Worm (Caenorhabditis elegans) whole organism, L2 larva: ENCODE data around the gene otub-4.

Experiments
- C34F6.9 ChIP-seq: fragments of 150-350 bp; optimal IDR thresholded peaks from 2 replicates; lab custom pipeline; 2014; ENCODE audit warnings: missing biosample characterization, missing genetic modification characterization
- R02D3.7 ChIP-seq: fragments of 150-350 bp; optimal IDR thresholded peaks from 2 replicates; lab custom pipeline; 2014; ENCODE audit warnings: missing biosample characterization, missing genetic modification characterization
- ZK546.5 ChIP-seq: sonication (generic microtip); optimal IDR thresholded peaks from 2 replicates; lab custom pipeline; 2017; ENCODE audit warnings: missing biosample characterization, missing genetic modification characterization
- ceh-82 ChIP-seq: fragments of 150-350 bp; optimal IDR thresholded peaks from 2 replicates; lab custom pipeline; 2014; ENCODE audit warnings: missing biosample characterization, missing genetic modification characterization
- dmd-4 ChIP-seq: sonication (generic microtip); optimal IDR thresholded peaks from 2 replicates; lab custom pipeline; 2017; ENCODE audit warnings: missing biosample characterization, missing genetic modification characterization
- elt-1 ChIP-seq: fragments of 150-350 bp; optimal IDR thresholded peaks from 2 replicates; lab custom pipeline; 2014; ENCODE audit warnings: missing biosample characterization, missing genetic modification characterization
- elt-3 ChIP-seq: sonication (generic microtip); optimal IDR thresholded peaks from 2 replicates; lab custom pipeline; 2017; ENCODE audit warnings: missing biosample characterization, missing genetic modification characterization
- fos-1 ChIP-seq: fragments of 150-350 bp; optimal IDR thresholded peaks from 2 replicates; lab custom pipeline; 2014; ENCODE audit warnings: missing biosample characterization, missing genetic modification characterization
- gmeb-1 ChIP-seq: fragments of 150-350 bp; optimal IDR thresholded peaks from 2 replicates; lab custom pipeline; 2014; ENCODE audit warnings: missing biosample characterization, missing genetic modification characterization
- lin-11 ChIP-seq: fragments of 150-350 bp; sonication (generic microtip); optimal IDR thresholded peaks from 2 replicates; lab custom pipeline; 2014; ENCODE audit warnings: missing biosample characterization, missing genetic modification characterization, inconsistent platforms, mixed read lengths
- lin-13 ChIP-seq: fragments of 150-350 bp; optimal IDR thresholded peaks from 2 replicates; lab custom pipeline; 2014; ENCODE audit warnings: missing biosample characterization, missing genetic modification reagents, missing genetic modification characterization
- lin-39 ChIP-seq: fragments of 150-350 bp; optimal IDR thresholded peaks from 2 replicates; lab custom pipeline; 2014; ENCODE audit warnings: missing biosample characterization, missing genetic modification reagents, missing genetic modification characterization
- lsy-2 ChIP-seq, 2 experiments: fragments of 150-350 bp in 1 of 2; sonication (generic microtip) in 1 of 2; optimal IDR thresholded peaks; 2 replicates each; lab custom pipeline; 2014 to 2017; ENCODE audit warnings: missing biosample characterization in 2 of 2, missing genetic modification characterization in 2 of 2
- mab-5 ChIP-seq: fragments of 150-350 bp; optimal IDR thresholded peaks from 2 replicates; lab custom pipeline; 2014; ENCODE audit warnings: missing biosample characterization, missing genetic modification characterization
- mbf-1 ChIP-seq: sonication (generic microtip); optimal IDR thresholded peaks from 2 replicates; lab custom pipeline; 2017; ENCODE audit warnings: missing biosample characterization, missing genetic modification characterization
- mdl-1 ChIP-seq, 2 experiments: fragments of 150-350 bp in 1 of 2; sonication (generic microtip) in 1 of 2; optimal IDR thresholded peaks; 2 replicates each; lab custom pipeline; 2017; ENCODE audit warnings: missing biosample characterization in 2 of 2, missing genetic modification characterization in 2 of 2
- nhr-10 ChIP-seq: sonication (generic microtip); optimal IDR thresholded peaks from 2 replicates; lab custom pipeline; 2017; ENCODE audit warnings: missing biosample characterization, missing genetic modification characterization
- nhr-11 ChIP-seq: fragments of 150-350 bp; optimal IDR thresholded peaks from 2 replicates; lab custom pipeline; 2014; ENCODE audit warnings: missing biosample characterization, missing genetic modification characterization
- nhr-12 ChIP-seq: fragments of 150-350 bp; optimal IDR thresholded peaks from 2 replicates; lab custom pipeline; 2014; ENCODE audit warnings: missing biosample characterization, missing genetic modification characterization
- nhr-129 ChIP-seq: fragments of 150-350 bp; optimal IDR thresholded peaks from 2 replicates; lab custom pipeline; 2014; ENCODE audit warnings: missing biosample characterization, missing genetic modification characterization
- nhr-23 ChIP-seq: fragments of 150-350 bp; optimal IDR thresholded peaks from 2 replicates; lab custom pipeline; 2014; ENCODE audit warnings: missing biosample characterization, missing genetic modification reagents, missing genetic modification characterization
- nhr-25 ChIP-seq: fragments of 150-350 bp; sonication (generic microtip); optimal IDR thresholded peaks from 3 replicates; lab custom pipeline; 2014; ENCODE audit warnings: missing biosample characterization, missing genetic modification characterization
- nhr-6 ChIP-seq: fragments of 150-350 bp; optimal IDR thresholded peaks from 2 replicates; lab custom pipeline; 2014; ENCODE audit warnings: missing biosample characterization, missing genetic modification characterization
- nhr-77 ChIP-seq: fragments of 150-350 bp; optimal IDR thresholded peaks from 2 replicates; lab custom pipeline; 2014; ENCODE audit warnings: missing biosample characterization, missing genetic modification characterization
- peb-1 ChIP-seq: fragments of 150-350 bp; optimal IDR thresholded peaks from 2 replicates; lab custom pipeline; 2014; ENCODE audit warnings: missing biosample characterization, missing genetic modification characterization
- skn-1 ChIP-seq: sonication (generic microtip); optimal IDR thresholded peaks from 2 replicates; lab custom pipeline; 2017; ENCODE audit warnings: missing biosample characterization, missing genetic modification characterization
- sma-3 ChIP-seq: sonication (generic microtip); optimal IDR thresholded peaks from 2 replicates; lab custom pipeline; 2016; ENCODE audit warnings: missing genetic modification reagents, missing genetic modification characterization, missing compliant biosample characterization
- sma-9 ChIP-seq, 2 experiments: fragments of 150-350 bp in 1 of 2; sonication (generic microtip) in 1 of 2; optimal IDR thresholded peaks; 2 replicates each; lab custom pipeline; 2014 to 2016; ENCODE audit warnings: missing genetic modification characterization in 2 of 2, mild to moderate bottlenecking in 1 of 2, missing biosample characterization in 1 of 2, missing compliant biosample characterization in 1 of 2, missing genetic modification reagents in 1 of 2, moderate library complexity in 1 of 2
- snpc-4 ChIP-seq: fragments of 150-350 bp; optimal IDR thresholded peaks from 2 replicates; lab custom pipeline; 2014; ENCODE audit warnings: missing biosample characterization, missing genetic modification characterization
- unc-39 ChIP-seq: fragments of 150-350 bp; optimal IDR thresholded peaks from 2 replicates; lab custom pipeline; 2014; ENCODE audit warnings: missing biosample characterization, missing genetic modification characterization
- unc-55 ChIP-seq: fragments of 150-350 bp; sonication (generic microtip); optimal IDR thresholded peaks from 3 replicates; lab custom pipeline; 2014; ENCODE audit warnings: missing biosample characterization, missing genetic modification reagents, missing genetic modification characterization
- unc-62 ChIP-seq: fragments of 150-350 bp; optimal IDR thresholded peaks from 2 replicates; lab custom pipeline; 2014; ENCODE audit warnings: missing biosample characterization, missing genetic modification reagents, missing genetic modification characterization
- ztf-1 ChIP-seq: fragments of 200-800 bp; sonication (Bioruptor generic); conservative IDR thresholded peaks from 2 replicates; pipeline ENCODE4 v1.3.6; 2022; ENCODE audit warnings: missing genetic modification characterization, missing compliant biosample characterization
- ztf-11 ChIP-seq: sonication (generic microtip); optimal IDR thresholded peaks from 2 replicates; lab custom pipeline; 2017; ENCODE audit warnings: missing biosample characterization, missing genetic modification characterization
- ztf-4 ChIP-seq: fragments of 150-350 bp; optimal IDR thresholded peaks from 2 replicates; lab custom pipeline; 2014; ENCODE audit warnings: missing biosample characterization, missing genetic modification characterization

The otub-4 gene

DNA sequence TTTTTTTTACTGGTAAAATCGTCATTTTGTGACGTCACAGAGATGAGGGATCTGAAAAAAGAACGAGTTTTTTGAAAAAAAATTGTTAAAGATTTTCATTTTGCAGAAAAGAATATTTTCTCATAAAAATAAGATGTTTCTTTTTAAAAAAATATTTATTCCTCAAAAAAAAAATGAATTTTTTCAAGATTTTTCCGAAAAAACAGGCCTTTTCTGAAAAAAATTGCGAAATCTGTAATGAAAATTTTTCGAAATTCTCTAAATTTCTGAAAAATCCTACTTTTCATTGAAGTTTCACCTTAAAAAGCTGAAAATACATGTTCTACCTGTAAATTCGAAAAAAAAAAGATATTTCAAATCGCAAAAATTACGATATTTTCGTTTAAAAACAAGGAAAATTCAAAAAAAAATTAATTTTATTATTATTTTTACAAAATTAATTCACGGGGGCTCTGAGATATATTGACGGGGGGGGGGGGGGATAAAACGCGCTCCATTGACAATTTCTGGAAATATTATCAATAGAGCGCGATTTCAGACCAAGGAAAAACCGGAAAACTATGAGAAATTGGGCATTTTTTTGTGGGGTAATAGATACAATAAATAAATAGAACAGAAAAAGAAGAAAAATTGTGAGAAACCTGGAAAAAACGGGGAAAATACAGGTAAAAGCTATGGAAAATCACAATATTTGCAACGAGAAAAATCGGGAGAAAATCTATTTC lies at the start of gene otub-4:
TSS of gene otub-4 (minus strand) at position 51 of the 725 bp plus-strand sequence.
- TF ChIP-seq gmeb-1 (tag; lab: Kevin White, UChicago) = no peak
- no peak for TF ChIP-seq nhr-10 (tag; lab: Kevin White, UChicago)
- TF ChIP-seq unc-55 (GFP tag; lab: Kevin White, UChicago) = peak; percentile 15
- TF ChIP-seq lin-39 (tag; lab: Kevin White, UChicago) = no peak

- TF ChIP-seq elt-1 (tag; lab: Kevin White, UChicago) (no peak), sma-9 (GFP tag; optimal IDR thresholded peaks at IDR 0.05; lab: Kevin White, UChicago) (no peak), sma-9 (tag; optimal IDR thresholded peaks at IDR 0.05; lab: Kevin White, UChicago) (no peak), unc-39 (tag; lab: Kevin White, UChicago) (no peak), mbf-1 (tag; lab: Kevin White, UChicago) (no peak), nhr-77 (tag; lab: Kevin White, UChicago) (no peak)
Observed at ce11 chrIV:3422516-3422915, 44.6 kb upstream of the otub-4 start, which contains the start of gene C04C3.6. Gene C04C3.6, minus strand, starts transcription at chrIV:3422616.

ce11 chrIV:3418741-3419140 lies 40.8 kb upstream of the otub-4 start:
- TF ChIP-seq elt-3 (tag; lab: Kevin White, UChicago) (no peak), ceh-82 (tag; lab: Kevin White, UChicago) (no peak), R02D3.7 (tag; lab: Kevin White, UChicago) (no peak), unc-62 (GFP tag; lab: Kevin White, UChicago) (no peak), peb-1 (tag; lab: Kevin White, UChicago) (no peak), ZK546.5 (no peak), mab-5 (tag; lab: Kevin White, UChicago) (no peak), nhr-6 (tag; lab: Kevin White, UChicago) (no peak), gmeb-1 (tag; lab: Kevin White, UChicago) (no peak), mdl-1 (tag; optimal IDR thresholded peaks at IDR 0.05; lab: Kevin White, UChicago) (no peak), sma-3 (GFP tag; lab: Kevin White, UChicago) (no peak), ztf-11 (tag; lab: Kevin White, UChicago) (no peak), C34F6.9 (tag; lab: Kevin White, UChicago) (no peak), ztf-4 (tag; lab: Kevin White, UChicago) (no peak), nhr-77 (tag; lab: Kevin White, UChicago) (no peak), lin-11 (tag; lab: Kevin White, UChicago) (no peak)

DNA sequence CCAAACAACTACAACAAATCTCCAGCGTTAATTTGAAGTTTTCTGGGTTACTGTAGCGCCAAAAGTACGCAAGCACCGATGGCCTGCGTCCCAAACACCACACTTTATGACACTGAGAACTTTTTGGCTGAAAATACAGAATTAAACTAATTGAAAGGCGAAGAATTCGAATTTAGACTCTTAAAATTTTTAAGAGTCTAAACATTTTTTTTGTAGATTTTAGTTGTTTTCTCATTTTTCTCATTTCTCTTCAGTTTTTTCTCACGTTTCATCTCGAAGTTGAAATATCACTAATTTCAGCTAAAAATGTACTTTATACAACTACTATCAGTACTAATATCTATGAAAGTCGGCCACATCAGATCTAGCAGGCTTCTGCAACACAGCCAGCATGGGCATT lies 37.5 kb upstream of the otub-4 start, which contains the start of gene lgc-9:
TSS of gene lgc-9 (plus strand) at position 301 of the 400 bp plus-strand sequence.
- TF ChIP-seq mdl-1 (tag; optimal IDR thresholded peaks at IDR 0.05; lab: Kevin White, UChicago) (no peak), nhr-12 (tag; lab: Kevin White, UChicago) (no peak), elt-3 (tag; lab: Kevin White, UChicago) (no peak), lin-11 (tag; lab: Kevin White, UChicago) (no peak), nhr-129 (tag; lab: Kevin White, UChicago) (no peak), dmd-4 (tag; lab: Kevin White, UChicago) (no peak), snpc-4 (tag; lab: Kevin White, UChicago) (no peak), unc-55 (GFP tag; lab: Kevin White, UChicago) (no peak), nhr-25 (tag; lab: Kevin White, UChicago) (no peak), nhr-23 (tag; lab: Kevin White, UChicago) (no peak)
- TF ChIP-seq, all 48 proteins: peak for 0

DNA sequence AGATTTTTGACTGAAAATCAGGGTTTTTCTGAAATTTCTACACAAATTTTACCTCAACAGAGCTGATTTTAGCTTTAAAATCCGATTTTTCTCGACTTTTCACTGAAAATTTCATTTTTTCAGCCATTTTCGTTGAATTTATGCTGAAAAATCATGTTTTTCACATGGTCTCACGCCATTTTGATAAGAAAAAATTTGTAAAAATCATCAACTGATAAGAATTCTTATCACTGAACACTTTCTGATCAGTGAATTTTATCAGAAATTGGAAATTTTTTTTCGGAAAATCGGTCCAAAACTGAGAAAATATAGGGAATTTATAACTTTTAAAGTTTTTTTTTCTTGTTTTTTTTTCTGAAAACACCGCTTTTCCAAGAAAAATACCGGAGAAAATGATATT lies 23.0 kb upstream of the otub-4 start:
- peak; percentile 21 for TF ChIP-seq gmeb-1 (tag; lab: Kevin White, UChicago)
- no peak for TF ChIP-seq dmd-4 (tag; lab: Kevin White, UChicago)
- no peak for TF ChIP-seq lsy-2 (tag; optimal IDR thresholded peaks at IDR 0.05; lab: Kevin White, UChicago)
- TF ChIP-seq ztf-1 (GFP tag; lab: Robert Waterston, UW) = no peak
- no peak for TF ChIP-seq C34F6.9 (tag; lab: Kevin White, UChicago)
- peak; percentile 63 for TF ChIP-seq fos-1 (tag; lab: Kevin White, UChicago)
- TF ChIP-seq nhr-129 (tag; lab: Kevin White, UChicago) = no peak
- no peak for TF ChIP-seq sma-3 (GFP tag; lab: Kevin White, UChicago)
- no peak for TF ChIP-seq mdl-1 (tag; optimal IDR thresholded peaks at IDR 0.05; lab: Kevin White, UChicago)
- TF ChIP-seq nhr-10 (tag; lab: Kevin White, UChicago) = no peak
- no peak for TF ChIP-seq elt-1 (tag; lab: Kevin White, UChicago)
- no peak for TF ChIP-seq skn-1 (tag; lab: Kevin White, UChicago)
- TF ChIP-seq nhr-25 (tag; lab: Kevin White, UChicago) = no peak
- TF ChIP-seq lin-13 = no peak
- TF ChIP-seq peb-1 (tag; lab: Kevin White, UChicago) = no peak
- TF ChIP-seq nhr-11 = no peak
